Worm (Caenorhabditis elegans): ENCODE measurements around the gene pqn-31.

ce11 chrV:9155616-9156015 lies 46.2 kb downstream of the pqn-31 start:
- no peak for TF ChIP-seq nhr-90 (tag; optimal IDR thresholded peaks at IDR 0.05)
- no peak for TF ChIP-seq ceh-79 (tag; optimal IDR thresholded peaks at IDR 0.05)
- no peak for TF ChIP-seq unc-130 (GFP tag; optimal IDR thresholded peaks at IDR 0.05)
- no peak for TF ChIP-seq ceh-27 (GFP tag; optimal IDR thresholded peaks at IDR 0.05)
- no peak for TF ChIP-seq ccch-3 (GFP tag; optimal IDR thresholded peaks at IDR 0.05)
- no peak for TF ChIP-seq unc-62 (GFP tag; optimal IDR thresholded peaks at IDR 0.05)
- no peak for TF ChIP-seq efl-1 (GFP tag; optimal IDR thresholded peaks at IDR 0.05)
- no peak for TF ChIP-seq snpc-1.1 (tag; optimal IDR thresholded peaks at IDR 0.05; ENCODE audit: insufficient read depth)
- no peak for TF ChIP-seq F10E7.11 (tag; optimal IDR thresholded peaks at IDR 0.05)
- TF ChIP-seq nfya-1 (tag; optimal IDR thresholded peaks at IDR 0.05; ENCODE audit: borderline replicate concordance, insufficient read depth): no peak
